Worm (Caenorhabditis elegans) whole organism, mixed stage, embryonic: Measurements from ENCODE around the gene Y66C5A.1.

Experiments used
- M03D4.4 ChIP-seq: sonication (generic microtip); optimal IDR thresholded peaks from 2 replicates; lab custom pipeline; 2017; ENCODE audit warnings: mild to moderate bottlenecking, missing genetic modification characterization, missing compliant biosample characterization
- bed-3 ChIP-seq: fragments of 200-800 bp; sonication (Bioruptor generic); optimal IDR thresholded peaks from 3 replicates; lab custom pipeline; 2018; ENCODE audit warnings: mild to moderate bottlenecking, missing genetic modification characterization, moderate library complexity, missing compliant biosample characterization
- blmp-1 ChIP-seq: fragments of 150-350 bp; optimal IDR thresholded peaks from 2 replicates; lab custom pipeline; 2014; ENCODE audit warnings: missing biosample characterization, missing genetic modification characterization
- ceh-39 ChIP-seq: fragments of 150-350 bp; optimal IDR thresholded peaks from 2 replicates; lab custom pipeline; 2014; ENCODE audit warnings: missing biosample characterization, missing genetic modification characterization
- ceh-83 ChIP-seq: fragments of 200-800 bp; sonication (Bioruptor generic); optimal IDR thresholded peaks from 2 replicates; lab custom pipeline; 2018; ENCODE audit warnings: mild to moderate bottlenecking, missing genetic modification characterization, missing compliant biosample characterization
- ces-1 ChIP-seq: fragments of 150-350 bp; optimal IDR thresholded peaks from 2 replicates; lab custom pipeline; 2014; ENCODE audit warnings: missing biosample characterization, missing genetic modification reagents, missing genetic modification characterization
- cnd-1 ChIP-seq: fragments of 200-800 bp; sonication (Bioruptor generic); optimal IDR thresholded peaks from 2 replicates; lab custom pipeline; 2018; ENCODE audit warnings: mild to moderate bottlenecking, missing genetic modification characterization, missing compliant biosample characterization
- drap-1 ChIP-seq: fragments of 200-800 bp; sonication (Bioruptor generic); optimal IDR thresholded peaks from 3 replicates; lab custom pipeline; 2018; ENCODE audit warnings: mild to moderate bottlenecking, missing genetic modification characterization, missing compliant biosample characterization
- elt-1 ChIP-seq: sonication (generic microtip); optimal IDR thresholded peaks from 2 replicates; lab custom pipeline; 2017; ENCODE audit warnings: missing genetic modification characterization, mild to moderate bottlenecking, missing compliant biosample characterization, antibody characterized with exemption, moderate library complexity, borderline replicate concordance; ENCODE audit not compliant: insufficient read depth
- elt-3 ChIP-seq: fragments of 150-350 bp; optimal IDR thresholded peaks from 2 replicates; lab custom pipeline; 2014; ENCODE audit warnings: missing biosample characterization, missing genetic modification characterization
- flh-1 ChIP-seq: fragments of 200-800 bp; sonication (Bioruptor generic); optimal IDR thresholded peaks from 2 replicates; lab custom pipeline; 2018; ENCODE audit warnings: mild to moderate bottlenecking, missing genetic modification characterization, moderate library complexity, missing compliant biosample characterization
- ham-2 ChIP-seq: fragments of 200-800 bp; sonication (Bioruptor generic); optimal IDR thresholded peaks from 2 replicates; lab custom pipeline; 2018; ENCODE audit warnings: mild to moderate bottlenecking, missing genetic modification characterization, missing compliant biosample characterization
- hlh-1 ChIP-seq: fragments of 150-350 bp; optimal IDR thresholded peaks from 2 replicates; lab custom pipeline; 2014; ENCODE audit warnings: missing biosample characterization, missing genetic modification reagents, missing genetic modification characterization
- lin-13 ChIP-seq: fragments of 150-350 bp; optimal IDR thresholded peaks from 2 replicates; lab custom pipeline; 2014; ENCODE audit warnings: missing biosample characterization, missing genetic modification characterization
- lsy-2 ChIP-seq: fragments of 150-350 bp; optimal IDR thresholded peaks from 2 replicates; lab custom pipeline; 2014; ENCODE audit warnings: missing biosample characterization, missing genetic modification characterization
- mab-5 ChIP-seq: fragments of 150-350 bp; optimal IDR thresholded peaks from 2 replicates; lab custom pipeline; 2014; ENCODE audit warnings: missing biosample characterization, missing genetic modification characterization
- mep-1 ChIP-seq: fragments of 150-350 bp; optimal IDR thresholded peaks from 2 replicates; lab custom pipeline; 2017; ENCODE audit warnings: missing biosample characterization, missing genetic modification reagents, missing genetic modification characterization, inconsistent platforms
- mls-2 ChIP-seq: sonication (generic microtip); optimal IDR thresholded peaks from 2 replicates; lab custom pipeline; 2016; ENCODE audit warnings: mild to moderate bottlenecking, missing genetic modification characterization, moderate library complexity, missing compliant biosample characterization
- nhr-12 ChIP-seq: fragments of 150-350 bp; optimal IDR thresholded peaks from 2 replicates; lab custom pipeline; 2014; ENCODE audit warnings: missing biosample characterization, missing genetic modification characterization
- nhr-2 ChIP-seq: fragments of 150-350 bp; optimal IDR thresholded peaks from 2 replicates; lab custom pipeline; 2014; ENCODE audit warnings: missing biosample characterization, missing genetic modification characterization
- nhr-28 ChIP-seq: fragments of 150-350 bp; optimal IDR thresholded peaks from 2 replicates; lab custom pipeline; 2014; ENCODE audit warnings: missing biosample characterization, missing genetic modification characterization
- pha-4 ChIP-seq: fragments of 150-350 bp; optimal IDR thresholded peaks from 2 replicates; lab custom pipeline; 2018; ENCODE audit warnings: missing biosample characterization, missing genetic modification reagents, missing genetic modification characterization
- sem-2 ChIP-seq: fragments of 200-800 bp; sonication (Bioruptor generic); optimal IDR thresholded peaks from 2 replicates; lab custom pipeline; 2018; ENCODE audit warnings: mild to moderate bottlenecking, missing genetic modification characterization, missing compliant biosample characterization
- sptf-1 ChIP-seq: sonication (generic microtip); optimal IDR thresholded peaks from 2 replicates; lab custom pipeline; 2017; ENCODE audit warnings: mild to moderate bottlenecking, missing genetic modification characterization, moderate library complexity, missing compliant biosample characterization
- tbx-8 ChIP-seq: fragments of 200-800 bp; sonication (Bioruptor generic); optimal IDR thresholded peaks from 2 replicates; lab custom pipeline; 2018; ENCODE audit warnings: mild to moderate bottlenecking, missing genetic modification characterization, moderate library complexity, missing compliant biosample characterization
- unc-39 ChIP-seq: fragments of 150-350 bp; optimal IDR thresholded peaks from 2 replicates; lab custom pipeline; 2014; ENCODE audit warnings: missing biosample characterization, missing genetic modification characterization
- unc-62 ChIP-seq: fragments of 150-350 bp; optimal IDR thresholded peaks from 2 replicates; lab custom pipeline; 2014; ENCODE audit warnings: missing biosample characterization, missing genetic modification reagents, missing genetic modification characterization
- zip-8 ChIP-seq: fragments of 150-350 bp; optimal IDR thresholded peaks from 2 replicates; lab custom pipeline; 2014; ENCODE audit warnings: missing biosample characterization, missing genetic modification characterization
- ztf-11 ChIP-seq: fragments of 150-350 bp; optimal IDR thresholded peaks from 2 replicates; lab custom pipeline; 2014; ENCODE audit warnings: missing biosample characterization, missing genetic modification characterization

Y66C5A.1 gene

DNA sequence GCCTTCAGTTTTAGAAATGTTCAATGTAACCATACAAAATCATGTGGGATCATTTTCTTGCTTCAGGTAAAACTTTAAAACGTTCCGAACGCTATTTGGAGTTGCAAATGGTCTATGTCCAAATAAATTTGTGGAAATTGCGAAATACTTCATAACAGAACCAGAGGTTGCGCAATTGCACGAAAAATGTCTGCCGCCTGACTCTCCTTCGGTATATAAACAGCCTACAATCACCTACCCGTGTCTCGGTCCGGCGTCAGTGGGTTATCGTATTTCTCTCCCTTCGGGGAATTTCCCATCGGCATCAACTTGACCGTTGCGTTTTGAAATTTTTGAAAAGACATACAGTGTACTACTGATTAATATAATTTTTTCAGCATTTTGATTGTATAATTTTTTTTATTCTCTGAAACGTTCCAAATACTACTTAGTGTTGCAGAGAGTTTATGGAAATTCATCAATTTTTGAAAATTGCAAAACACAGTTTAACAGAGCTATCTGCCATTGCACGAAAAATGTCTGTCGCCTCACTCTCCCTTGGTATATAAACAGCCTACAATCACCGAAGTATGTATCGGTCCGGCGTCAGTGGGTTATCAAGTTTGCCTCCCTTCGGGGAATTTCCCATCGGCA is 21.4 kb upstream of the Y66C5A.1 start:
- TF ChIP-seq zip-8 (tag; lab: Kevin White, UChicago) (peak; percentile 51), mls-2 (tag; lab: Kevin White, UChicago) (no peak)

DNA sequence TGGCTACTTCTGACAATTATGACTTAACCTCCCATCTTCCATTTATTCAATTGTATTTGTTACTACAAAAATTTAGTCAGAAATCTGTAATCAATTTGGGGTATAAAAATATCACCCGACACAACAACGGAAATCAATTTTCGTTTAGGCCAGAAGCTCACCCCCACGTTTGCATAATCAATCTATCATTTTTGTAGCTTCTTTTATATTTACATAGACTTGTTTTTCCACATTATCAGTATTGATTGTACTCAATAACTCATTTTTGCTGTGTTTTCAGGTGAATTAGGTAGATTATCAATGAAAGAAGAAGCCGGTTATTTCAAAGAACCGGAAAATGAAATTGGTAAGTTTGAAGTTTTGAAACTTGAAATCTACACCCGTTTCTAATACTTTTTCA is 18.4 kb upstream of the Y66C5A.1 start, which contains the start of gene M163.5:
TSS of gene M163.5 (plus strand) at position 301 of the 400 bp plus-strand sequence.
- TF ChIP-seq elt-1 (tag; lab: Kevin White, UChicago): no peak
- no peak for TF ChIP-seq blmp-1
- TF ChIP-seq nhr-28 (tag; lab: Kevin White, UChicago): no peak
- TF ChIP-seq elt-3 (tag; lab: Kevin White, UChicago): no peak
- no peak for TF ChIP-seq unc-39 (tag; lab: Kevin White, UChicago)
- TF ChIP-seq tbx-8 (GFP tag; lab: Kevin White, UChicago): no peak
- TF ChIP-seq nhr-2 (tag; lab: Kevin White, UChicago): no peak
- TF ChIP-seq lsy-2 (tag; lab: Kevin White, UChicago): no peak
- TF ChIP-seq mep-1 (tag; lab: Kevin White, UChicago): no peak
- no peak for TF ChIP-seq flh-1 (GFP tag; lab: Kevin White, UChicago)

DNA sequence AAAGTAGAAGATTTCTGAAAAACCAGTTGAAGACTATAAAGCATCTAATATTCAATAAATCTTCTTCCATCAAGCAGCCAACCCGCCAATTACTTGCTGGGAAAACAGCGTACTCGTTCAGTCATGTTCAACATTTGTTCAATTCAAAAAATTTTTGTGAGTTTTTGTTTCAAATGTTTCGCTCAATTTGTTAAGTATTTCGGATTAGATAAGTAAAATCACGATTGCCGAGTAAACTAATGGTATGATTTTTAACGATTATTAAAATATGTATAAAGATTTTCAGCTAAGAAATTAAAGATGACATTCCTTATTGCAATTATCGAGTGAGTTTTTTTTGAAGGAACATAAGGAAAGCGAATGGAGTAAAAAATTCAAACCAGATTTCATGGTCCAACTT is 15.4 kb upstream of the Y66C5A.1 start, which contains the start of gene M163.10:
TSS of gene M163.10 (plus strand) at position 301 of the 400 bp plus-strand sequence.
- TF ChIP-seq ces-1 (GFP tag; lab: Kevin White, UChicago) (no peak), sptf-1 (tag; lab: Kevin White, UChicago) (no peak), ztf-11 (tag; lab: Kevin White, UChicago) (no peak), ham-2 (GFP tag; lab: Kevin White, UChicago) (no peak)

DNA sequence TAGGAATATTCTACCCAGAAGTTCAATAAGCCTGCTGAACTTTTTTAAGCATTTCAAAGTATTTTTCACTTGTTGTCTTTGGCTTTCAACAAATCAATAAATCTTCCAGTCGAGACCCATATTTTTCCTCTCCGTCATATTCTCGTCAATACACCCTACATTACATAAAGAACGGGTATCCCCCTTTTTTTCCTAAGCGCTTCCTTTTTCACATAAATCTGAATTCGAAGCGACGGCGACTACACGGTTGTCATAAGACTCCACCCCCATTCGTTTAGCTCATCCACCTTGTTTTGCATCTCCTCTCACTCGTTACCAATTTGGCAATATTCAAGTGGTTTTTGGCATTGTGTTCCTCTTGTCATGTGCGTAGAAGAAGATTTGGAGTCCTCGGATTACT is 14.0 kb upstream of the Y66C5A.1 start, which contains the start of gene M163.9:
TSS of gene M163.9 (plus strand) at position 301 of the 400 bp plus-strand sequence.
- TF ChIP-seq unc-62: no peak
- no peak for TF ChIP-seq mab-5 (tag; lab: Kevin White, UChicago)
- TF ChIP-seq ceh-39 (tag; lab: Kevin White, UChicago): no peak
- no peak for TF ChIP-seq ceh-83 (GFP tag; lab: Kevin White, UChicago)
- no peak for TF ChIP-seq mep-1 (tag; lab: Kevin White, UChicago)
- no peak for TF ChIP-seq nhr-12 (tag; lab: Kevin White, UChicago)
- no peak for TF ChIP-seq drap-1
- no peak for TF ChIP-seq nhr-28 (tag; lab: Kevin White, UChicago)
- TF ChIP-seq cnd-1 (tag; lab: Kevin White, UChicago): no peak
- no peak for TF ChIP-seq lin-13 (tag; lab: Kevin White, UChicago)
- TF ChIP-seq elt-3 (tag; lab: Kevin White, UChicago): no peak
- TF ChIP-seq ces-1 (GFP tag; lab: Kevin White, UChicago): no peak
- TF ChIP-seq hlh-1: no peak
- TF ChIP-seq bed-3: no peak

DNA sequence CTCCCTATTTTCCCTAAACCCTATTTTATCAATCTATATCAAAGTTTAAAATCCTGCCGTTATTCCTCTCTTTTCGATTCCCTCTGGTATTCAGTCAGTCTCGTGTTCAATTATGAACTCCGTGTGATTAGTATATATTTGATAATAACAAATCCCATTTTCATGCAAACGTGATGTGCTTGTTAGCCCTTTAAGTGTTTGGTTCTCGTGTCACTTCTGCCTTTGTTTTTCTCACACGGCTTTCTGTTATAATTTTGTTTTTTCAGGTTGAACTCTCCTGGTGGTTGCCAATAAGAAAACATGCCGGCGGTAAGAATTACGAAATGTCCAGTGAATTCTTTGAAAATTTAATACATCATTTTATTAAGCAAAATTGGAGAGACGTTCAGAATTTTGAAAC is 11.2 kb upstream of the Y66C5A.1 start, which contains the start of gene M163.21:
TSS of gene M163.21 (plus strand) at position 301 of the 400 bp plus-strand sequence.
- TF ChIP-seq unc-62 (no peak), ces-1 (GFP tag; lab: Kevin White, UChicago) (no peak), lin-13 (tag; lab: Kevin White, UChicago) (no peak), bed-3 (no peak), nhr-2 (tag; lab: Kevin White, UChicago) (no peak), cnd-1 (tag; lab: Kevin White, UChicago) (no peak), sem-2 (GFP tag; lab: Kevin White, UChicago) (no peak), mab-5 (tag; lab: Kevin White, UChicago) (no peak), M03D4.4 (tag; lab: Kevin White, UChicago) (no peak), hlh-1 (no peak), pha-4 (tag; lab: Kevin White, UChicago) (no peak), zip-8 (tag; lab: Kevin White, UChicago) (no peak), elt-1 (tag; lab: Kevin White, UChicago) (no peak)
